Fruit fly (Drosophila melanogaster) whole organism, adult: ENCODE results near the gene CG10336.
A peak's percentile ranks its signal among the peaks of the same experiment; 100 is the strongest.

Source experiments
- CG12768 ChIP-seq: fragments of 200-800 bp; sonication (Bioruptor generic); optimal IDR thresholded peaks from 2 replicates; lab custom pipeline; 2017; ENCODE audit warnings: missing biosample characterization, missing genetic modification characterization, mild to moderate bottlenecking, moderate library complexity, missing genetic modification reagents
- CG33017 ChIP-seq: fragments of 200-800 bp; sonication (Bioruptor generic); optimal IDR thresholded peaks from 2 replicates; lab custom pipeline; 2018; ENCODE audit warnings: missing biosample characterization, mild to moderate bottlenecking, missing genetic modification characterization, moderate library complexity
- CG7045 ChIP-seq: fragments of 200-800 bp; sonication (Bioruptor generic); optimal IDR thresholded peaks from 2 replicates; lab custom pipeline; 2017; ENCODE audit warnings: missing biosample characterization, mild to moderate bottlenecking, missing genetic modification characterization
- Clk ChIP-seq: fragments of 200-800 bp; sonication (Bioruptor generic); optimal IDR thresholded peaks from 2 replicates; lab custom pipeline; 2017; ENCODE audit warnings: missing biosample characterization, missing genetic modification characterization
- bab1 ChIP-seq: fragments of 200-800 bp; sonication (Bioruptor generic); optimal IDR thresholded peaks from 3 replicates; lab custom pipeline; 2019; ENCODE audit warnings: missing biosample characterization, mild to moderate bottlenecking, missing genetic modification characterization, moderate library complexity
- cic ChIP-seq: fragments of 200-800 bp; sonication (Bioruptor generic); optimal IDR thresholded peaks from 2 replicates; lab custom pipeline; 2017; ENCODE audit warnings: missing biosample characterization, mild to moderate bottlenecking, missing genetic modification characterization, moderate library complexity
- ovo ChIP-seq: fragments of 200-800 bp; sonication (Bioruptor generic); optimal IDR thresholded peaks from 2 replicates; lab custom pipeline; 2016; ENCODE audit warnings: missing biosample characterization, missing genetic modification characterization
- pad ChIP-seq: fragments of 200-800 bp; sonication (Bioruptor generic); optimal IDR thresholded peaks from 3 replicates; lab custom pipeline; 2017; ENCODE audit warnings: missing biosample characterization, missing genetic modification characterization, mild to moderate bottlenecking, moderate library complexity, missing genetic modification reagents
- toe ChIP-seq: fragments of 200-800 bp; sonication (Bioruptor generic); optimal IDR thresholded peaks from 2 replicates; lab custom pipeline; 2016; ENCODE audit warnings: missing biosample characterization, missing genetic modification characterization

DNA sequence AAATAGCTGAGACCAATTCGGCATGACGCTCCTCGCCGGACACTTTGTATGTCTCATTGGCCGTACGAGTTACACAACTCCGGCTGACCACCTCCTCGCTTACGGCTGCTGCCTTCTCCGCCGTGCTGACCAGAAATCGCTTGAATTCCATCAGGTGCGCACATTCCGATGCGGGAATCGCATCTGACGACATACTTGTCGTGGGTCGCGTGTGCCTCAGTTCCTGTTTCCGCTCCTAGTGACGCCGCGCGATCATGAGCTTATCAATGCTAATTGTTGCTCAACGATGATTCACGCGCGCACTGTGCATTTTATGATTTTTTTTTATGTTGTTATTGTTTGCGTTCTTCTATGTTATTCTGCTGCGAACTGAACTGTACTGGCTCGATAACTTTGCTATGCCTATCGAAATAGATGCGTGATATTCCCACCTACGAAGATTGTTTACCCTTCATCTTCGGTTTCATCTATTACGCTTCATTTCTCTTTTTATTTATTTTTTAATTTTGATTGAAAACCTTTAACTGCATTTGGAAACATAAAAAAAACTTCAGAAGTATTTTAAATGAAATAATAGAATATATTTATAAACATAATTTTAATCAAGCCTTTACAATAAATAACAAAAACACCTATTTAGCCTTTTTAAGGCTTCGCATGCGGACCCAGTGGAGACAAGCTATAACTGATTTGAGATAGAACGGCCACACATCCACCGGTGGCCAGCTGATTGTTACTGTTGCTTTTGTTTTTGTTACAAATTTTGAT lies 13.6 kb downstream of the CG10336 start, which contains the start of the genes CG10376 and CG10343:
- TF ChIP-seq cic (GFP tag; lab: Kevin White, UChicago): peak; percentile 48
- TF ChIP-seq CG33017 (tag; lab: Kevin White, UChicago): peak; percentile 85
- TF ChIP-seq ovo (GFP tag; lab: Kevin White, UChicago): peak; percentile 69
- TF ChIP-seq Clk (GFP tag; lab: Kevin White, UChicago): peak; percentile 61
- no peak for TF ChIP-seq toe (GFP tag; lab: Kevin White, UChicago)
- peak; percentile 89 for TF ChIP-seq CG7045 (GFP tag; lab: Kevin White, UChicago)
- peak; percentile 83 for TF ChIP-seq bab1 (GFP tag; lab: Kevin White, UChicago)
- peak; percentile 84 for TF ChIP-seq CG12768 (GFP tag; lab: Kevin White, UChicago)
- peak; percentile 74 for TF ChIP-seq pad (GFP tag; lab: Kevin White, UChicago)
